Fruit fly (Drosophila melanogaster) whole organism, prepupa: ENCODE measurements around the gene CG16978.

Experiments
- CG10631 ChIP-seq: fragments of 200-800 bp; sonication (Bioruptor generic); optimal IDR thresholded peaks from 2 replicates; lab custom pipeline; 2016; ENCODE audit warnings: missing biosample characterization, missing genetic modification characterization
- CG10669 ChIP-seq: fragments of 200-800 bp; sonication (Bioruptor generic); optimal IDR thresholded peaks from 3 replicates; lab custom pipeline; 2018; ENCODE audit warnings: missing biosample characterization, mild to moderate bottlenecking, missing genetic modification characterization, moderate library complexity
- CG15336 ChIP-seq: fragments of 200-800 bp; sonication (Bioruptor generic); IDR thresholded peaks from 2 replicates; pipeline ENCODE4 v1.3.6; 2022; ENCODE audit warnings: missing biosample characterization, missing genetic modification characterization
- CG16779 ChIP-seq: fragments of 200-800 bp; sonication (Bioruptor generic); optimal IDR thresholded peaks from 3 replicates; lab custom pipeline; 2017; ENCODE audit warnings: missing biosample characterization, mild to moderate bottlenecking, missing genetic modification characterization
- CG4318 ChIP-seq: fragments of 200-800 bp; sonication (Bioruptor generic); optimal IDR thresholded peaks from 3 replicates; lab custom pipeline; 2017; ENCODE audit warnings: missing biosample characterization, mild to moderate bottlenecking, missing genetic modification characterization
- CG6792 ChIP-seq: fragments of 200-800 bp; sonication (Bioruptor generic); optimal IDR thresholded peaks from 3 replicates; lab custom pipeline; 2016; ENCODE audit warnings: missing biosample characterization, missing genetic modification characterization
- CG8119 ChIP-seq: fragments of 200-800 bp; sonication (Bioruptor generic); IDR thresholded peaks from 3 replicates; pipeline ENCODE4 v1.3.6; 2022; ENCODE audit warnings: missing biosample characterization, missing genetic modification characterization
- CG8319 ChIP-seq: fragments of 200-800 bp; sonication (Bioruptor generic); optimal IDR thresholded peaks from 3 replicates; lab custom pipeline; 2016; ENCODE audit warnings: missing biosample characterization, missing genetic modification characterization
- Eip75B ChIP-seq: fragments of 200-800 bp; sonication (Bioruptor generic); optimal IDR thresholded peaks from 3 replicates; lab custom pipeline; 2016; ENCODE audit warnings: missing biosample characterization, missing genetic modification characterization
- OdsH ChIP-seq: fragments of 200-800 bp; sonication (Bioruptor generic); optimal IDR thresholded peaks from 3 replicates; lab custom pipeline; 2016; ENCODE audit warnings: missing biosample characterization, missing genetic modification characterization
- Sox102F ChIP-seq: fragments of 200-800 bp; sonication (Bioruptor generic); optimal IDR thresholded peaks from 2 replicates; lab custom pipeline; 2016; ENCODE audit warnings: missing biosample characterization, mild to moderate bottlenecking, missing genetic modification characterization
- Sox15 ChIP-seq: fragments of 200-800 bp; sonication (Bioruptor generic); optimal IDR thresholded peaks from 3 replicates; lab custom pipeline; 2016; ENCODE audit warnings: missing biosample characterization, missing genetic modification characterization
- achi ChIP-seq: fragments of 200-800 bp; sonication (Bioruptor generic); optimal IDR thresholded peaks from 3 replicates; lab custom pipeline; 2016; ENCODE audit warnings: missing biosample characterization, missing genetic modification characterization
- esn ChIP-seq: fragments of 200-800 bp; sonication (Bioruptor generic); optimal IDR thresholded peaks from 2 replicates; lab custom pipeline; 2016; ENCODE audit warnings: missing biosample characterization, mild to moderate bottlenecking, missing genetic modification characterization, moderate library complexity

DNA sequence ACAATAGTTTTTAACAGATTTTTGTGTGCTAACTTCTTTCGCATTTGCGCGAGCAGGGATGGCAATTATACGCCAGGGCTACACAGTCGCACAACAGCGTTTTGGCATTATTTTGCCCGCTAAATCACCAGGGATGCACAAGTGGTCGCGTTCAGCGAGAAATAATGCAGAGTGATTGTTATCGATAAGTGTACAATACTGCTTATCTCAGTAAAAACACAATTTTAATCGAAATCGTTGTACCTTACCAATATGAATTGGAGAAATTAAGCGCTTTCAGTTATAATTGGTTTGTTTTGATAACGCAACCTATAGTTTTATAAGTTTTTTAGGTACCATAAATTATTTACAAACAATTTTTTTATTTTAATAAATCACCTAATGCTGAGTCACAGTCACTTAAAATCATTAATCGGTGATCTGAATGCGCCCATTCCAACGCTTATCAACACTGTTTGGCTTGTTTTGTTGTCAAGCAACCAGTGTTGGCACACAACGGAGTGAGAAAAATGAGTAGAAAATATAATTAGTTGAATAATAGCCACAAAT, 33.4 kb upstream of the CG16978 start, which contains the start of the genes Sfmbt and CG5439:
- TF ChIP-seq CG4318 (GFP tag; lab: Kevin White, UChicago) (no peak), CG8319 (GFP tag; lab: Kevin White, UChicago) (no peak), CG6792 (GFP tag; lab: Kevin White, UChicago) (peak; percentile 71), CG8119 (no peak), CG10669 (GFP tag; lab: Kevin White, UChicago) (no peak), CG15336 (GFP tag; lab: Robert Waterston, UW) (no peak; the same call in 1 of the 2 replicates), CG10631 (GFP tag; lab: Kevin White, UChicago) (peak; percentile 85), Eip75B (GFP tag; lab: Kevin White, UChicago) (no peak), OdsH (GFP tag; lab: Kevin White, UChicago) (no peak), achi (GFP tag; lab: Kevin White, UChicago) (no peak), Sox102F (GFP tag; lab: Kevin White, UChicago) (no peak), Sox15 (GFP tag; lab: Kevin White, UChicago) (peak; percentile 75), CG16779 (tag; lab: Kevin White, UChicago) (no peak), esn (peak; percentile 85)
